Fruit fly (Drosophila melanogaster): ENCODE data around the gene spi.

The spi gene

dm6 chr2L:19528308-19528707 lies 48.8 kb downstream of the spi start:
- TF ChIP-seq ttk (optimal IDR thresholded peaks at IDR 0.05) (no peak), psq (optimal IDR thresholded peaks at IDR 0.05) (no peak), insv (optimal IDR thresholded peaks at IDR 0.05) (no peak), h (optimal IDR thresholded peaks at IDR 0.05) (no peak), Myc (optimal IDR thresholded peaks at IDR 0.05) (no peak), Sin3A (optimal IDR thresholded peaks at IDR 0.05) (no peak)

- no peak for TF ChIP-seq psq (optimal IDR thresholded peaks at IDR 0.05)
- TF ChIP-seq insv (optimal IDR thresholded peaks at IDR 0.05) = no peak
- TF ChIP-seq Sin3A (optimal IDR thresholded peaks at IDR 0.05) = no peak
- no peak for TF ChIP-seq h (optimal IDR thresholded peaks at IDR 0.05)
- TF ChIP-seq ttk (optimal IDR thresholded peaks at IDR 0.05) = no peak
- no peak for TF ChIP-seq Myc (optimal IDR thresholded peaks at IDR 0.05)
Observed at dm6 chr2L:19526844-19527243, 50.3 kb downstream of the spi start.

DNA sequence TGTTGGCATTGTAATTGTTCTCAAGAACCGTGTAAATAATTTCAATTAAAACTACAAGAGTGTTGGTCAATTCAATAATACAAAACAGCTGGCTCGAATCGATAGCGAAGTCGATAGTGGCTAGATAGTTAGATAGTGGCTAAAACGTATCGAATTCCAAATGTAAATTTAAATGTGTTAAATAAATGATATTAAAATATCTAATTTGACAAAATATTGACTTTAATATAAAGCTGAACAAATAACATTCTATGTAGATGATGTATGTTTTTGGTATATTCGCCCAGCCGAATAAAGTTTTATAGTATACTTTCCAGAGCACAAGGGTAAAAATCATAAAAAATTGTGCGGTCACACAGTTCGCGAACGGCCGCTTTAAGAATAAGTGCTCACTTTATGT lies 50.8 kb downstream of the spi start, which contains the start of the genes Dpm1 and CG10137:
Dpm1 (minus strand) TSS at position 53 of the 400 bp plus-strand sequence.
CG10137 (plus strand) TSS at position 371 of the 400 bp plus-strand sequence.
- TF ChIP-seq h (optimal IDR thresholded peaks at IDR 0.05) = no peak
- TF ChIP-seq ttk (optimal IDR thresholded peaks at IDR 0.05) = no peak
- TF ChIP-seq psq (optimal IDR thresholded peaks at IDR 0.05) = no peak
- TF ChIP-seq insv (optimal IDR thresholded peaks at IDR 0.05) = no peak
- no peak for TF ChIP-seq Myc (optimal IDR thresholded peaks at IDR 0.05)
- TF ChIP-seq Sin3A (optimal IDR thresholded peaks at IDR 0.05) = no peak

- TF ChIP-seq h (optimal IDR thresholded peaks at IDR 0.05) (no peak), psq (optimal IDR thresholded peaks at IDR 0.05) (no peak), Myc (optimal IDR thresholded peaks at IDR 0.05) (no peak), ttk (optimal IDR thresholded peaks at IDR 0.05) (no peak), Sin3A (optimal IDR thresholded peaks at IDR 0.05) (no peak), insv (optimal IDR thresholded peaks at IDR 0.05) (no peak)
Observed at dm6 chr2L:19519611-19520010, 57.5 kb downstream of the spi start.

- TF ChIP-seq psq (optimal IDR thresholded peaks at IDR 0.05) (no peak), Myc (optimal IDR thresholded peaks at IDR 0.05) (no peak), insv (optimal IDR thresholded peaks at IDR 0.05) (no peak), h (optimal IDR thresholded peaks at IDR 0.05) (no peak)
Observed at dm6 chr2L:19518636-19519086, 58.5 kb downstream of the spi start, which contains the start of gene CG10132. CG10132 (plus strand) TSS chr2L:19518824.
